Fruit fly (Drosophila melanogaster) S2 (cell line): ENCODE data around the gene CG42367.

Experiments
- CG8478 ChIP-seq: fragments of >200 bp; optimal IDR thresholded peaks from 2 replicates; lab custom pipeline; 2018
- CTCF ChIP-seq, 2 experiments: fragments of >200 bp; optimal IDR thresholded peaks; 2 replicates each; lab custom pipeline; 2018

- TF ChIP-seq CTCF (optimal IDR thresholded peaks at IDR 0.05; lab: Kevin White, UChicago) = no peak
- TF ChIP-seq CG8478 (lab: Kevin White, UChicago) = no peak
These were observed 8.4 kb downstream of the CG42367 start, which contains the start of the genes Datp and CG4619 for dm6 chr2L:9938631-9939256.
